Worm (Caenorhabditis elegans) whole organism, L2 larva: ENCODE data around the gene E02C12.6.
A peak's percentile ranks its signal among the peaks of the same experiment; 100 is the strongest.

Experiments
- C34F6.9 ChIP-seq: fragments of 150-350 bp; optimal IDR thresholded peaks from 2 replicates; lab custom pipeline; 2014; ENCODE audit warnings: missing biosample characterization, missing genetic modification characterization
- F13H6.1 ChIP-seq: sonication (generic microtip); optimal IDR thresholded peaks from 2 replicates; lab custom pipeline; 2016; ENCODE audit warnings: missing genetic modification characterization, missing compliant biosample characterization
- R02D3.7 ChIP-seq: fragments of 150-350 bp; optimal IDR thresholded peaks from 2 replicates; lab custom pipeline; 2014; ENCODE audit warnings: missing biosample characterization, missing genetic modification characterization
- ZK546.5 ChIP-seq: sonication (generic microtip); optimal IDR thresholded peaks from 2 replicates; lab custom pipeline; 2017; ENCODE audit warnings: missing biosample characterization, missing genetic modification characterization
- alr-1 ChIP-seq: fragments of 150-350 bp; optimal IDR thresholded peaks from 2 replicates; lab custom pipeline; 2014; ENCODE audit warnings: missing biosample characterization, missing genetic modification characterization
- ama-1 ChIP-seq: fragments of 150-350 bp; optimal IDR thresholded peaks from 2 replicates; lab custom pipeline; 2018; ENCODE audit warnings: inconsistent platforms
- blmp-1 ChIP-seq: sonication (generic microtip); optimal IDR thresholded peaks from 2 replicates; lab custom pipeline; 2017; ENCODE audit warnings: missing genetic modification characterization, mild to moderate bottlenecking, missing compliant biosample characterization, antibody characterized with exemption, moderate library complexity; ENCODE audit not compliant: insufficient read depth
- ceh-16 ChIP-seq: fragments of 150-350 bp; optimal IDR thresholded peaks from 2 replicates; lab custom pipeline; 2014; ENCODE audit warnings: missing biosample characterization, missing genetic modification characterization
- ceh-82 ChIP-seq: fragments of 150-350 bp; optimal IDR thresholded peaks from 2 replicates; lab custom pipeline; 2014; ENCODE audit warnings: missing biosample characterization, missing genetic modification characterization
- elt-3 ChIP-seq: sonication (generic microtip); optimal IDR thresholded peaks from 2 replicates; lab custom pipeline; 2017; ENCODE audit warnings: missing biosample characterization, missing genetic modification characterization
- fos-1 ChIP-seq: fragments of 150-350 bp; optimal IDR thresholded peaks from 2 replicates; lab custom pipeline; 2014; ENCODE audit warnings: missing biosample characterization, missing genetic modification characterization
- gmeb-1 ChIP-seq: fragments of 150-350 bp; optimal IDR thresholded peaks from 2 replicates; lab custom pipeline; 2014; ENCODE audit warnings: missing biosample characterization, missing genetic modification characterization
- lin-11 ChIP-seq: fragments of 150-350 bp; sonication (generic microtip); optimal IDR thresholded peaks from 2 replicates; lab custom pipeline; 2014; ENCODE audit warnings: missing biosample characterization, missing genetic modification characterization, inconsistent platforms, mixed read lengths
- lin-13 ChIP-seq: fragments of 150-350 bp; optimal IDR thresholded peaks from 2 replicates; lab custom pipeline; 2014; ENCODE audit warnings: missing biosample characterization, missing genetic modification reagents, missing genetic modification characterization
- mab-5 ChIP-seq: fragments of 150-350 bp; optimal IDR thresholded peaks from 2 replicates; lab custom pipeline; 2014; ENCODE audit warnings: missing biosample characterization, missing genetic modification characterization
- mdl-1 ChIP-seq, 2 experiments: fragments of 150-350 bp in 1 of 2; sonication (generic microtip) in 1 of 2; optimal IDR thresholded peaks; 2 replicates each; lab custom pipeline; 2017; ENCODE audit warnings: missing biosample characterization in 2 of 2, missing genetic modification characterization in 2 of 2
- nhr-11 ChIP-seq: fragments of 150-350 bp; optimal IDR thresholded peaks from 2 replicates; lab custom pipeline; 2014; ENCODE audit warnings: missing biosample characterization, missing genetic modification characterization
- nhr-12 ChIP-seq: fragments of 150-350 bp; optimal IDR thresholded peaks from 2 replicates; lab custom pipeline; 2014; ENCODE audit warnings: missing biosample characterization, missing genetic modification characterization
- nhr-129 ChIP-seq: fragments of 150-350 bp; optimal IDR thresholded peaks from 2 replicates; lab custom pipeline; 2014; ENCODE audit warnings: missing biosample characterization, missing genetic modification characterization
- nhr-21 ChIP-seq: fragments of 150-350 bp; optimal IDR thresholded peaks from 2 replicates; lab custom pipeline; 2014; ENCODE audit warnings: missing biosample characterization, missing genetic modification characterization
- nhr-23 ChIP-seq: fragments of 150-350 bp; optimal IDR thresholded peaks from 2 replicates; lab custom pipeline; 2014; ENCODE audit warnings: missing biosample characterization, missing genetic modification reagents, missing genetic modification characterization
- nhr-237 ChIP-seq: fragments of 150-350 bp; optimal IDR thresholded peaks from 2 replicates; lab custom pipeline; 2014; ENCODE audit warnings: missing biosample characterization, missing genetic modification characterization
- nhr-25 ChIP-seq: fragments of 150-350 bp; sonication (generic microtip); optimal IDR thresholded peaks from 3 replicates; lab custom pipeline; 2014; ENCODE audit warnings: missing biosample characterization, missing genetic modification characterization
- nhr-6 ChIP-seq: fragments of 150-350 bp; optimal IDR thresholded peaks from 2 replicates; lab custom pipeline; 2014; ENCODE audit warnings: missing biosample characterization, missing genetic modification characterization
- nhr-77 ChIP-seq: fragments of 150-350 bp; optimal IDR thresholded peaks from 2 replicates; lab custom pipeline; 2014; ENCODE audit warnings: missing biosample characterization, missing genetic modification characterization
- sem-4 ChIP-seq: fragments of 150-350 bp; optimal IDR thresholded peaks from 2 replicates; lab custom pipeline; 2014; ENCODE audit warnings: missing biosample characterization, missing genetic modification reagents, missing genetic modification characterization
- skn-1 ChIP-seq: sonication (generic microtip); optimal IDR thresholded peaks from 2 replicates; lab custom pipeline; 2017; ENCODE audit warnings: missing biosample characterization, missing genetic modification characterization
- sma-9 ChIP-seq, 2 experiments: fragments of 150-350 bp in 1 of 2; sonication (generic microtip) in 1 of 2; optimal IDR thresholded peaks; 2 replicates each; lab custom pipeline; 2014 to 2016; ENCODE audit warnings: missing genetic modification characterization in 2 of 2, mild to moderate bottlenecking in 1 of 2, missing biosample characterization in 1 of 2, missing compliant biosample characterization in 1 of 2, missing genetic modification reagents in 1 of 2, moderate library complexity in 1 of 2
- snpc-4 ChIP-seq: fragments of 150-350 bp; optimal IDR thresholded peaks from 2 replicates; lab custom pipeline; 2014; ENCODE audit warnings: missing biosample characterization, missing genetic modification characterization
- unc-39 ChIP-seq: fragments of 150-350 bp; optimal IDR thresholded peaks from 2 replicates; lab custom pipeline; 2014; ENCODE audit warnings: missing biosample characterization, missing genetic modification characterization
- zag-1 ChIP-seq: fragments of 150-350 bp; optimal IDR thresholded peaks from 2 replicates; lab custom pipeline; 2014; ENCODE audit warnings: missing biosample characterization, missing genetic modification characterization
- ztf-1 ChIP-seq: fragments of 200-800 bp; sonication (Bioruptor generic); conservative IDR thresholded peaks from 2 replicates; pipeline ENCODE4 v1.3.6; 2022; ENCODE audit warnings: missing genetic modification characterization, missing compliant biosample characterization
- ztf-4 ChIP-seq: fragments of 150-350 bp; optimal IDR thresholded peaks from 2 replicates; lab custom pipeline; 2014; ENCODE audit warnings: missing biosample characterization, missing genetic modification characterization

E02C12.6 gene

ce11 chrV:9327691-9328090, 43.2 kb downstream of the E02C12.6 start (continued):
- no peak for TF ChIP-seq skn-1 (tag; lab: Kevin White, UChicago)
- no peak for TF ChIP-seq snpc-4 (tag; lab: Kevin White, UChicago)
- no peak for TF ChIP-seq lin-11 (tag; lab: Kevin White, UChicago)

ce11 chrV:9326903-9327302, 44.0 kb downstream of the E02C12.6 start:
- TF ChIP-seq mab-5 (tag; lab: Kevin White, UChicago) (no peak), unc-39 (tag; lab: Kevin White, UChicago) (no peak), ama-1 (peak; percentile 45)

- TF ChIP-seq nhr-25 (tag; lab: Kevin White, UChicago): peak; percentile 58
- TF ChIP-seq C34F6.9 (tag; lab: Kevin White, UChicago): peak; percentile 1
- no peak for TF ChIP-seq mab-5 (tag; lab: Kevin White, UChicago)
- no peak for TF ChIP-seq nhr-77 (tag; lab: Kevin White, UChicago)
- no peak for TF ChIP-seq ceh-82 (tag; lab: Kevin White, UChicago)
- peak; percentile 76 for TF ChIP-seq blmp-1 (tag; lab: Kevin White, UChicago)
- TF ChIP-seq ztf-4 (tag; lab: Kevin White, UChicago): no peak
- no peak for TF ChIP-seq fos-1 (tag; lab: Kevin White, UChicago)
These were observed 46.7 kb downstream of the E02C12.6 start for ce11 chrV:9324167-9324566.

- TF ChIP-seq nhr-11 (no peak), nhr-12 (tag; lab: Kevin White, UChicago) (no peak), sem-4 (no peak), elt-3 (no peak), nhr-237 (tag; lab: Kevin White, UChicago) (no peak), R02D3.7 (tag; lab: Kevin White, UChicago) (no peak), ZK546.5 (tag; lab: Kevin White, UChicago) (no peak), nhr-23 (no peak), mdl-1 (tag; optimal IDR thresholded peaks at IDR 0.05; lab: Kevin White, UChicago) (no peak), ceh-16 (no peak), lin-13 (GFP tag; lab: Kevin White, UChicago) (no peak), nhr-21 (no peak), ztf-4 (tag; lab: Kevin White, UChicago) (no peak), nhr-129 (tag; lab: Kevin White, UChicago) (no peak), alr-1 (tag; lab: Kevin White, UChicago) (no peak)
These were observed 48.0 kb downstream of the E02C12.6 start, which contains the start of gene tag-153 for ce11 chrV:9322886-9323285. Gene tag-153, plus strand, starts transcription at chrV:9323085.

ce11 chrV:9321185-9321584, 49.7 kb downstream of the E02C12.6 start, which contains the start of gene F44A2.7:
Gene F44A2.7, plus strand, starts transcription at chrV:9321485.
- no peak for TF ChIP-seq fos-1 (tag; lab: Kevin White, UChicago)
- TF ChIP-seq ztf-1 (GFP tag; lab: Robert Waterston, UW): no peak
- no peak for TF ChIP-seq elt-3
- TF ChIP-seq sma-9 (GFP tag; optimal IDR thresholded peaks at IDR 0.05; lab: Kevin White, UChicago): no peak
- no peak for TF ChIP-seq sma-9 (tag; optimal IDR thresholded peaks at IDR 0.05; lab: Kevin White, UChicago)
- TF ChIP-seq nhr-25 (tag; lab: Kevin White, UChicago): no peak
- no peak for TF ChIP-seq F13H6.1
- no peak for TF ChIP-seq lin-13 (GFP tag; lab: Kevin White, UChicago)
- no peak for TF ChIP-seq zag-1 (tag; lab: Kevin White, UChicago)
- no peak for TF ChIP-seq blmp-1 (tag; lab: Kevin White, UChicago)
- no peak for TF ChIP-seq ama-1
- TF ChIP-seq gmeb-1: no peak
- no peak for TF ChIP-seq nhr-6 (tag; lab: Kevin White, UChicago)
- TF ChIP-seq lin-11 (tag; lab: Kevin White, UChicago): no peak
- TF ChIP-seq nhr-77 (tag; lab: Kevin White, UChicago): no peak
- no peak for TF ChIP-seq ztf-4 (tag; lab: Kevin White, UChicago)
- TF ChIP-seq C34F6.9 (tag; lab: Kevin White, UChicago): no peak
- TF ChIP-seq, all 48 proteins: peak for 0
